Worm (Caenorhabditis elegans) whole organism, L2 larva: ENCODE results near the gene fmi-1.
A peak's percentile ranks its signal among the peaks of the same experiment; 100 is the strongest.

Experiments
- C34F6.9 ChIP-seq: fragments of 150-350 bp; optimal IDR thresholded peaks from 2 replicates; lab custom pipeline; 2014; ENCODE audit warnings: missing biosample characterization, missing genetic modification characterization
- F13H6.1 ChIP-seq: sonication (generic microtip); optimal IDR thresholded peaks from 2 replicates; lab custom pipeline; 2016; ENCODE audit warnings: missing genetic modification characterization, missing compliant biosample characterization
- R02D3.7 ChIP-seq: fragments of 150-350 bp; optimal IDR thresholded peaks from 2 replicates; lab custom pipeline; 2014; ENCODE audit warnings: missing biosample characterization, missing genetic modification characterization
- Y55F3AM.14 ChIP-seq: fragments of 200-800 bp; sonication (Bioruptor generic); optimal IDR thresholded peaks from 2 replicates; lab custom pipeline; 2018; ENCODE audit warnings: mild to moderate bottlenecking, missing genetic modification characterization, missing compliant biosample characterization
- ZK546.5 ChIP-seq: sonication (generic microtip); optimal IDR thresholded peaks from 2 replicates; lab custom pipeline; 2017; ENCODE audit warnings: missing biosample characterization, missing genetic modification characterization
- alr-1 ChIP-seq: fragments of 150-350 bp; optimal IDR thresholded peaks from 2 replicates; lab custom pipeline; 2014; ENCODE audit warnings: missing biosample characterization, missing genetic modification characterization
- aly-2 ChIP-seq: fragments of 150-350 bp; optimal IDR thresholded peaks from 2 replicates; lab custom pipeline; 2014; ENCODE audit warnings: missing biosample characterization, missing genetic modification characterization
- ama-1 ChIP-seq: fragments of 150-350 bp; optimal IDR thresholded peaks from 2 replicates; lab custom pipeline; 2018; ENCODE audit warnings: inconsistent platforms
- blmp-1 ChIP-seq: sonication (generic microtip); optimal IDR thresholded peaks from 2 replicates; lab custom pipeline; 2017; ENCODE audit warnings: missing genetic modification characterization, mild to moderate bottlenecking, missing compliant biosample characterization, antibody characterized with exemption, moderate library complexity; ENCODE audit not compliant: insufficient read depth
- ceh-16 ChIP-seq: fragments of 150-350 bp; optimal IDR thresholded peaks from 2 replicates; lab custom pipeline; 2014; ENCODE audit warnings: missing biosample characterization, missing genetic modification characterization
- ceh-82 ChIP-seq: fragments of 150-350 bp; optimal IDR thresholded peaks from 2 replicates; lab custom pipeline; 2014; ENCODE audit warnings: missing biosample characterization, missing genetic modification characterization
- crh-2 ChIP-seq: sonication (generic microtip); optimal IDR thresholded peaks from 2 replicates; lab custom pipeline; 2017; ENCODE audit warnings: missing biosample characterization, missing genetic modification characterization
- dmd-4 ChIP-seq: sonication (generic microtip); optimal IDR thresholded peaks from 2 replicates; lab custom pipeline; 2017; ENCODE audit warnings: missing biosample characterization, missing genetic modification characterization
- egl-27 ChIP-seq: sonication (generic microtip); optimal IDR thresholded peaks from 3 replicates; lab custom pipeline; 2017; ENCODE audit warnings: missing biosample characterization, missing genetic modification reagents, missing genetic modification characterization
- elt-1 ChIP-seq: fragments of 150-350 bp; optimal IDR thresholded peaks from 2 replicates; lab custom pipeline; 2014; ENCODE audit warnings: missing biosample characterization, missing genetic modification characterization
- elt-3 ChIP-seq: sonication (generic microtip); optimal IDR thresholded peaks from 2 replicates; lab custom pipeline; 2017; ENCODE audit warnings: missing biosample characterization, missing genetic modification characterization
- fos-1 ChIP-seq: fragments of 150-350 bp; optimal IDR thresholded peaks from 2 replicates; lab custom pipeline; 2014; ENCODE audit warnings: missing biosample characterization, missing genetic modification characterization
- gmeb-1 ChIP-seq: fragments of 150-350 bp; optimal IDR thresholded peaks from 2 replicates; lab custom pipeline; 2014; ENCODE audit warnings: missing biosample characterization, missing genetic modification characterization
- lin-11 ChIP-seq: fragments of 150-350 bp; sonication (generic microtip); optimal IDR thresholded peaks from 2 replicates; lab custom pipeline; 2014; ENCODE audit warnings: missing biosample characterization, missing genetic modification characterization, inconsistent platforms, mixed read lengths
- lin-13 ChIP-seq: fragments of 150-350 bp; optimal IDR thresholded peaks from 2 replicates; lab custom pipeline; 2014; ENCODE audit warnings: missing biosample characterization, missing genetic modification reagents, missing genetic modification characterization
- lin-39 ChIP-seq: fragments of 150-350 bp; optimal IDR thresholded peaks from 2 replicates; lab custom pipeline; 2014; ENCODE audit warnings: missing biosample characterization, missing genetic modification reagents, missing genetic modification characterization
- lsy-2 ChIP-seq, 2 experiments: fragments of 150-350 bp in 1 of 2; sonication (generic microtip) in 1 of 2; optimal IDR thresholded peaks; 2 replicates each; lab custom pipeline; 2014 to 2017; ENCODE audit warnings: missing biosample characterization in 2 of 2, missing genetic modification characterization in 2 of 2
- mab-5 ChIP-seq: fragments of 150-350 bp; optimal IDR thresholded peaks from 2 replicates; lab custom pipeline; 2014; ENCODE audit warnings: missing biosample characterization, missing genetic modification characterization
- mbf-1 ChIP-seq: sonication (generic microtip); optimal IDR thresholded peaks from 2 replicates; lab custom pipeline; 2017; ENCODE audit warnings: missing biosample characterization, missing genetic modification characterization
- mdl-1 ChIP-seq, 2 experiments: fragments of 150-350 bp in 1 of 2; sonication (generic microtip) in 1 of 2; optimal IDR thresholded peaks; 2 replicates each; lab custom pipeline; 2017; ENCODE audit warnings: missing biosample characterization in 2 of 2, missing genetic modification characterization in 2 of 2
- nhr-10 ChIP-seq: sonication (generic microtip); optimal IDR thresholded peaks from 2 replicates; lab custom pipeline; 2017; ENCODE audit warnings: missing biosample characterization, missing genetic modification characterization
- nhr-11 ChIP-seq: fragments of 150-350 bp; optimal IDR thresholded peaks from 2 replicates; lab custom pipeline; 2014; ENCODE audit warnings: missing biosample characterization, missing genetic modification characterization
- nhr-12 ChIP-seq: fragments of 150-350 bp; optimal IDR thresholded peaks from 2 replicates; lab custom pipeline; 2014; ENCODE audit warnings: missing biosample characterization, missing genetic modification characterization
- nhr-129 ChIP-seq: fragments of 150-350 bp; optimal IDR thresholded peaks from 2 replicates; lab custom pipeline; 2014; ENCODE audit warnings: missing biosample characterization, missing genetic modification characterization
- nhr-21 ChIP-seq: fragments of 150-350 bp; optimal IDR thresholded peaks from 2 replicates; lab custom pipeline; 2014; ENCODE audit warnings: missing biosample characterization, missing genetic modification characterization
- nhr-23 ChIP-seq: fragments of 150-350 bp; optimal IDR thresholded peaks from 2 replicates; lab custom pipeline; 2014; ENCODE audit warnings: missing biosample characterization, missing genetic modification reagents, missing genetic modification characterization
- nhr-237 ChIP-seq: fragments of 150-350 bp; optimal IDR thresholded peaks from 2 replicates; lab custom pipeline; 2014; ENCODE audit warnings: missing biosample characterization, missing genetic modification characterization
- nhr-25 ChIP-seq: fragments of 150-350 bp; sonication (generic microtip); optimal IDR thresholded peaks from 3 replicates; lab custom pipeline; 2014; ENCODE audit warnings: missing biosample characterization, missing genetic modification characterization
- nhr-6 ChIP-seq: fragments of 150-350 bp; optimal IDR thresholded peaks from 2 replicates; lab custom pipeline; 2014; ENCODE audit warnings: missing biosample characterization, missing genetic modification characterization
- nhr-77 ChIP-seq: fragments of 150-350 bp; optimal IDR thresholded peaks from 2 replicates; lab custom pipeline; 2014; ENCODE audit warnings: missing biosample characterization, missing genetic modification characterization
- peb-1 ChIP-seq: fragments of 150-350 bp; optimal IDR thresholded peaks from 2 replicates; lab custom pipeline; 2014; ENCODE audit warnings: missing biosample characterization, missing genetic modification characterization
- sem-4 ChIP-seq: fragments of 150-350 bp; optimal IDR thresholded peaks from 2 replicates; lab custom pipeline; 2014; ENCODE audit warnings: missing biosample characterization, missing genetic modification reagents, missing genetic modification characterization
- skn-1 ChIP-seq: sonication (generic microtip); optimal IDR thresholded peaks from 2 replicates; lab custom pipeline; 2017; ENCODE audit warnings: missing biosample characterization, missing genetic modification characterization
- sma-3 ChIP-seq: sonication (generic microtip); optimal IDR thresholded peaks from 2 replicates; lab custom pipeline; 2016; ENCODE audit warnings: missing genetic modification reagents, missing genetic modification characterization, missing compliant biosample characterization
- sma-9 ChIP-seq, 2 experiments: fragments of 150-350 bp in 1 of 2; sonication (generic microtip) in 1 of 2; optimal IDR thresholded peaks; 2 replicates each; lab custom pipeline; 2014 to 2016; ENCODE audit warnings: missing genetic modification characterization in 2 of 2, mild to moderate bottlenecking in 1 of 2, missing biosample characterization in 1 of 2, missing compliant biosample characterization in 1 of 2, missing genetic modification reagents in 1 of 2, moderate library complexity in 1 of 2
- snpc-4 ChIP-seq: fragments of 150-350 bp; optimal IDR thresholded peaks from 2 replicates; lab custom pipeline; 2014; ENCODE audit warnings: missing biosample characterization, missing genetic modification characterization
- unc-39 ChIP-seq: fragments of 150-350 bp; optimal IDR thresholded peaks from 2 replicates; lab custom pipeline; 2014; ENCODE audit warnings: missing biosample characterization, missing genetic modification characterization
- unc-55 ChIP-seq: fragments of 150-350 bp; sonication (generic microtip); optimal IDR thresholded peaks from 3 replicates; lab custom pipeline; 2014; ENCODE audit warnings: missing biosample characterization, missing genetic modification reagents, missing genetic modification characterization
- unc-62 ChIP-seq: fragments of 150-350 bp; optimal IDR thresholded peaks from 2 replicates; lab custom pipeline; 2014; ENCODE audit warnings: missing biosample characterization, missing genetic modification reagents, missing genetic modification characterization
- zag-1 ChIP-seq: fragments of 150-350 bp; optimal IDR thresholded peaks from 2 replicates; lab custom pipeline; 2014; ENCODE audit warnings: missing biosample characterization, missing genetic modification characterization
- ztf-1 ChIP-seq: fragments of 200-800 bp; sonication (Bioruptor generic); conservative IDR thresholded peaks from 2 replicates; pipeline ENCODE4 v1.3.6; 2022; ENCODE audit warnings: missing genetic modification characterization, missing compliant biosample characterization
- ztf-11 ChIP-seq: sonication (generic microtip); optimal IDR thresholded peaks from 2 replicates; lab custom pipeline; 2017; ENCODE audit warnings: missing biosample characterization, missing genetic modification characterization
- ztf-4 ChIP-seq: fragments of 150-350 bp; optimal IDR thresholded peaks from 2 replicates; lab custom pipeline; 2014; ENCODE audit warnings: missing biosample characterization, missing genetic modification characterization

The fmi-1 gene

ce11 chrV:13081197-13081747 lies 62.4 kb downstream of the fmi-1 start (continued):
- TF ChIP-seq nhr-12 (tag; lab: Kevin White, UChicago), result no peak
- peak; percentile 35 for TF ChIP-seq unc-62
- TF ChIP-seq, all 48 proteins: peak for 21

- TF ChIP-seq nhr-25 (tag; lab: Kevin White, UChicago), result peak; percentile 45
- peak; percentile 13 for TF ChIP-seq nhr-21
- no peak for TF ChIP-seq mbf-1 (tag; lab: Kevin White, UChicago)
- TF ChIP-seq nhr-10 (tag; lab: Kevin White, UChicago), result no peak
- TF ChIP-seq unc-62, result peak; percentile 13
- no peak for TF ChIP-seq alr-1 (tag; lab: Kevin White, UChicago)
- TF ChIP-seq lsy-2 (tag; optimal IDR thresholded peaks at IDR 0.05; lab: Kevin White, UChicago), result peak in 1 of 2 experiments; percentile 65
- TF ChIP-seq nhr-6 (tag; lab: Kevin White, UChicago), result no peak
- peak; percentile 1 for TF ChIP-seq egl-27 (tag; lab: Kevin White, UChicago)
- TF ChIP-seq elt-1, result no peak
- no peak for TF ChIP-seq peb-1 (tag; lab: Kevin White, UChicago)
- peak; percentile 54 for TF ChIP-seq zag-1 (tag; lab: Kevin White, UChicago)
- TF ChIP-seq ceh-16, result no peak
- peak; percentile 42 for TF ChIP-seq lin-11 (tag; lab: Kevin White, UChicago)
- no peak for TF ChIP-seq nhr-11
- peak; percentile 82 for TF ChIP-seq crh-2 (tag; lab: Kevin White, UChicago)
- TF ChIP-seq sem-4, result peak; percentile 76
- peak; percentile 7 for TF ChIP-seq sma-3 (GFP tag; lab: Kevin White, UChicago)
- peak; percentile 55 for TF ChIP-seq fos-1 (tag; lab: Kevin White, UChicago)
- peak; percentile 16 for TF ChIP-seq unc-39 (tag; lab: Kevin White, UChicago)
- peak; percentile 36 for TF ChIP-seq ama-1 (lab: Kevin White, UChicago)
- TF ChIP-seq lin-39 (tag; lab: Kevin White, UChicago), result no peak
- peak; percentile 35 for TF ChIP-seq unc-55
- TF ChIP-seq snpc-4, result no peak
- TF ChIP-seq ceh-82 (tag; lab: Kevin White, UChicago), result no peak
- TF ChIP-seq nhr-237, result no peak
- TF ChIP-seq elt-3 (tag; lab: Kevin White, UChicago), result no peak
- TF ChIP-seq ztf-1, result no peak
- peak in 1 of 2 experiments; percentile 20 for TF ChIP-seq mdl-1 (tag; optimal IDR thresholded peaks at IDR 0.05; lab: Kevin White, UChicago)
- no peak for TF ChIP-seq ZK546.5 (tag; lab: Kevin White, UChicago)
- peak; percentile 82 for TF ChIP-seq sma-9 (GFP tag; optimal IDR thresholded peaks at IDR 0.05; lab: Kevin White, UChicago)
- TF ChIP-seq sma-9 (tag; optimal IDR thresholded peaks at IDR 0.05; lab: Kevin White, UChicago), result no peak
- TF ChIP-seq skn-1, result no peak
- no peak for TF ChIP-seq gmeb-1 (tag; lab: Kevin White, UChicago)
- peak; percentile 59 for TF ChIP-seq mab-5 (tag; lab: Kevin White, UChicago)
- TF ChIP-seq blmp-1 (tag; lab: Kevin White, UChicago), result peak; percentile 54
- peak; percentile 77 for TF ChIP-seq Y55F3AM.14 (GFP tag; lab: Kevin White, UChicago)
- TF ChIP-seq ztf-4 (tag; lab: Kevin White, UChicago), result peak; percentile 58
- TF ChIP-seq ztf-11 (tag; lab: Kevin White, UChicago), result no peak
- no peak for TF ChIP-seq nhr-23 (tag; lab: Kevin White, UChicago)
- TF ChIP-seq C34F6.9, result peak; percentile 78
- TF ChIP-seq F13H6.1 (tag; lab: Kevin White, UChicago), result peak; percentile 96
- TF ChIP-seq nhr-129 (tag; lab: Kevin White, UChicago), result peak; percentile 93
- peak; percentile 44 for TF ChIP-seq lin-13
- no peak for TF ChIP-seq nhr-12 (tag; lab: Kevin White, UChicago)
- no peak for TF ChIP-seq aly-2 (tag; lab: Kevin White, UChicago)
- TF ChIP-seq dmd-4, result no peak
- no peak for TF ChIP-seq nhr-77 (tag; lab: Kevin White, UChicago)
- TF ChIP-seq R02D3.7 (tag; lab: Kevin White, UChicago), result no peak
Observed at ce11 chrV:13082442-13083126, 63.7 kb downstream of the fmi-1 start, which contains the start of gene C34B4.2. C34B4.2 (plus strand) TSS chrV:13083055.
